Fruit fly (Drosophila melanogaster): ENCODE measurements around the gene CG6978.

DNA sequence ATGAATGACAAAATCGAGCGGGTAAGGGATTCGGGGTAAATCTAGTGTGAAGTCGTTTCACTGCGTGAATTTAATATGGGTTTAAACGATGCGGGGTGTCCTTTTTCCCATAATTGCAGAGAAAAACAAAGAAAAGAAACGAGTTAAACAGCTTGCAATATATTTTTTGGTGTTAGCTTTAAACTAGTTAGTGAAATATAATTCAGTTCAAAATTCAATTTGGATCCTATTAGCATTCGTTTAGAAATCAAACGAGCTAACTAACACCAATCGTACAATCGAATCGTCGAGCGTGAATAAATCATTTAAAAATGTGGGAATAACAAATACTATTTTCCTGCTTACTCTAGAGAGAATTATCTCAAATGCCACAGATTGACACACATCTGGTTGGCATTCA, at the start of gene CG6978:
- TF ChIP-seq CG16779 (tag; optimal IDR thresholded peaks at IDR 0.05), result no peak
- no peak for TF ChIP-seq CG10631 (GFP tag; optimal IDR thresholded peaks at IDR 0.05)
- TF ChIP-seq CG6276 (GFP tag; optimal IDR thresholded peaks at IDR 0.05), result no peak
- TF ChIP-seq cyc (GFP tag; optimal IDR thresholded peaks at IDR 0.05), result no peak
- no peak for TF ChIP-seq acj6 (GFP tag; optimal IDR thresholded peaks at IDR 0.05)
- no peak for TF ChIP-seq esn (GFP tag; optimal IDR thresholded peaks at IDR 0.05)
